Worm (Caenorhabditis elegans) whole organism, young adult: ENCODE results near the gene txdc-12.2.

ENCODE experiments used
- B0019.2 ChIP-seq: fragments of 200-800 bp; sonication (Bioruptor generic); conservative IDR thresholded peaks from 2 replicates; pipeline ENCODE4 v1.3.6; 2022; ENCODE audit warnings: missing genetic modification reagents, missing genetic modification characterization, missing compliant biosample characterization
- B0035.1 ChIP-seq: sonication (generic microtip); optimal IDR thresholded peaks from 2 replicates; lab custom pipeline; 2016; ENCODE audit warnings: missing genetic modification characterization, mild to moderate bottlenecking, missing compliant biosample characterization, missing genotype, missing genetic modification reagents
- C06A6.2 ChIP-seq: fragments of 200-800 bp; sonication (Bioruptor generic); conservative IDR thresholded peaks from 2 replicates; pipeline ENCODE4 v1.3.6; 2022; ENCODE audit warnings: missing genetic modification characterization, missing compliant biosample characterization
- F37B4.10 ChIP-seq: fragments of 200-800 bp; sonication (Bioruptor generic); IDR thresholded peaks from 2 replicates; pipeline ENCODE4 v1.3.6; 2022; ENCODE audit warnings: missing genetic modification characterization, missing compliant biosample characterization
- F39B2.1 ChIP-seq: fragments of 200-800 bp; sonication (Bioruptor generic); IDR thresholded peaks from 2 replicates; pipeline ENCODE4 v1.3.6; 2022; ENCODE audit warnings: missing genetic modification reagents, missing genetic modification characterization, missing compliant biosample characterization
- F49E8.2 ChIP-seq: sonication (generic microtip); optimal IDR thresholded peaks from 3 replicates; lab custom pipeline; 2017; ENCODE audit warnings: missing genetic modification characterization, mild to moderate bottlenecking, missing compliant biosample characterization, antibody characterized with exemption, moderate library complexity; ENCODE audit not compliant: insufficient read depth
- F52B5.7 ChIP-seq: sonication (generic microtip); optimal IDR thresholded peaks from 2 replicates; lab custom pipeline; 2016; ENCODE audit warnings: mild to moderate bottlenecking, missing genetic modification characterization, missing compliant biosample characterization
- F57A8.1 ChIP-seq: fragments of 200-800 bp; sonication (Bioruptor generic); optimal IDR thresholded peaks from 2 replicates; lab custom pipeline; 2018; ENCODE audit warnings: mild to moderate bottlenecking, missing genetic modification characterization, moderate library complexity, missing compliant biosample characterization
- T26A5.8 ChIP-seq: sonication (generic microtip); optimal IDR thresholded peaks from 2 replicates; lab custom pipeline; 2016; ENCODE audit warnings: missing genetic modification characterization, missing compliant biosample characterization
- Y53F4B.3 ChIP-seq: fragments of 200-800 bp; sonication (Bioruptor generic); IDR thresholded peaks from 2 replicates; pipeline ENCODE4 v1.3.6; 2022; ENCODE audit warnings: missing genetic modification reagents, missing genetic modification characterization, missing compliant biosample characterization
- Y53G8AR.9 ChIP-seq: fragments of 200-800 bp; sonication (Bioruptor generic); conservative IDR thresholded peaks from 2 replicates; pipeline ENCODE4 v1.3.6; 2022; ENCODE audit warnings: missing genetic modification reagents, missing genetic modification characterization, missing compliant biosample characterization
- ZK185.1 ChIP-seq: sonication (generic microtip); optimal IDR thresholded peaks from 2 replicates; lab custom pipeline; 2016; ENCODE audit warnings: mild to moderate bottlenecking, missing genetic modification characterization, missing compliant biosample characterization; ENCODE audit not compliant: poor library complexity, severe bottlenecking
- akir-1 ChIP-seq: fragments of 200-800 bp; sonication (Bioruptor generic); optimal IDR thresholded peaks from 2 replicates; lab custom pipeline; 2018; ENCODE audit warnings: mild to moderate bottlenecking, missing genetic modification characterization, moderate library complexity, missing compliant biosample characterization
- ama-1 ChIP-seq, 3 experiments: fragments of 150-350 bp in 1 of 3; sonication (generic microtip) in 2 of 3; optimal IDR thresholded peaks; 2 replicates each; lab custom pipeline; 2014 to 2018; ENCODE audit warnings: missing biosample characterization in 2 of 3, missing genetic modification characterization in 2 of 3, missing genetic modification reagents in 2 of 3
- aptf-2 ChIP-seq: fragments of 200-800 bp; sonication (Bioruptor generic); conservative IDR thresholded peaks from 2 replicates; pipeline ENCODE4 v1.3.6; 2022; ENCODE audit warnings: missing genetic modification reagents, missing genetic modification characterization, missing compliant biosample characterization
- bed-2 ChIP-seq: fragments of 200-800 bp; sonication (Bioruptor generic); IDR thresholded peaks from 2 replicates; pipeline ENCODE4 v1.3.6; 2022; ENCODE audit warnings: missing genetic modification reagents, missing genetic modification characterization, missing compliant biosample characterization
- cebp-2 ChIP-seq: fragments of 200-800 bp; sonication (Bioruptor generic); IDR thresholded peaks from 2 replicates; pipeline ENCODE4 v1.3.6; 2022; ENCODE audit warnings: missing genetic modification characterization, missing compliant biosample characterization
- ceh-100 ChIP-seq: fragments of 200-800 bp; sonication (Bioruptor generic); IDR thresholded peaks from 2 replicates; pipeline ENCODE4 v1.3.6; 2022; ENCODE audit warnings: missing genetic modification reagents, missing genetic modification characterization, missing compliant biosample characterization
- ceh-79 ChIP-seq: sonication (generic microtip); optimal IDR thresholded peaks from 2 replicates; lab custom pipeline; 2017; ENCODE audit warnings: mild to moderate bottlenecking, missing genetic modification characterization, missing compliant biosample characterization
- chd-7 ChIP-seq: sonication (generic microtip); optimal IDR thresholded peaks from 2 replicates; lab custom pipeline; 2016; ENCODE audit warnings: mild to moderate bottlenecking, missing genetic modification characterization, moderate library complexity, missing compliant biosample characterization
- egl-44 ChIP-seq: fragments of 200-800 bp; sonication (Bioruptor generic); IDR thresholded peaks from 2 replicates; pipeline ENCODE4 v1.3.6; 2022; ENCODE audit warnings: missing genetic modification reagents, missing genetic modification characterization, missing compliant biosample characterization
- hrde-1 ChIP-seq: sonication (generic microtip); optimal IDR thresholded peaks from 2 replicates; lab custom pipeline; 2016; ENCODE audit warnings: missing genetic modification characterization, mild to moderate bottlenecking, missing compliant biosample characterization, moderate library complexity, missing genotype, missing genetic modification reagents, borderline replicate concordance
- lag-1 ChIP-seq: fragments of 200-800 bp; sonication (Bioruptor generic); IDR thresholded peaks from 2 replicates; pipeline ENCODE4 v1.3.6; 2022; ENCODE audit warnings: missing genetic modification reagents, missing genetic modification characterization, missing compliant biosample characterization
- lin-26 ChIP-seq: fragments of 200-800 bp; sonication (Bioruptor generic); IDR thresholded peaks from 2 replicates; pipeline ENCODE4 v1.3.6; 2022; ENCODE audit warnings: missing genetic modification reagents, missing genetic modification characterization, missing compliant biosample characterization
- lin-35 ChIP-seq, 3 experiments: fragments of 150-350 bp in 2 of 3; sonication (generic microtip) in 1 of 3; optimal IDR thresholded peaks; 2 replicates each; lab custom pipeline; 2014 to 2018; ENCODE audit warnings: missing biosample characterization in 3 of 3, missing genetic modification characterization in 3 of 3, missing genetic modification reagents in 3 of 3
- lin-40 ChIP-seq: sonication (generic microtip); optimal IDR thresholded peaks from 2 replicates; lab custom pipeline; 2016; ENCODE audit warnings: missing genetic modification characterization, mild to moderate bottlenecking, missing compliant biosample characterization, missing genotype, missing genetic modification reagents
- mcd-1 ChIP-seq: fragments of 200-800 bp; sonication (Bioruptor generic); IDR thresholded peaks from 2 replicates; pipeline ENCODE4 v1.3.6; 2022; ENCODE audit warnings: missing genetic modification reagents, missing genetic modification characterization, missing compliant biosample characterization
- mel-28 ChIP-seq: sonication (generic microtip); optimal IDR thresholded peaks from 2 replicates; lab custom pipeline; 2016; ENCODE audit warnings: borderline replicate concordance, mild to moderate bottlenecking, missing genetic modification characterization, missing compliant biosample characterization
- nfya-1 ChIP-seq: sonication (generic microtip); optimal IDR thresholded peaks from 2 replicates; lab custom pipeline; 2017; ENCODE audit warnings: antibody characterized with exemption, missing compliant biosample characterization, missing genetic modification characterization, borderline replicate concordance; ENCODE audit not compliant: insufficient read depth
- nhr-120 ChIP-seq: fragments of 200-800 bp; sonication (Bioruptor generic); IDR thresholded peaks from 2 replicates; pipeline ENCODE4 v1.3.6; 2022; ENCODE audit warnings: missing genetic modification characterization, missing compliant biosample characterization
- nhr-80 ChIP-seq: sonication (generic microtip); optimal IDR thresholded peaks from 2 replicates; lab custom pipeline; 2016; ENCODE audit warnings: missing genetic modification characterization, missing compliant biosample characterization
- pbrm-1 ChIP-seq: fragments of 200-800 bp; sonication (Bioruptor generic); IDR thresholded peaks from 2 replicates; pipeline ENCODE4 v1.3.6; 2022; ENCODE audit warnings: missing genetic modification reagents, missing genetic modification characterization, missing compliant biosample characterization
- rpc-1 ChIP-seq, 2 experiments: fragments of 150-350 bp in 1 of 2; sonication (generic microtip) in 1 of 2; optimal IDR thresholded peaks; 2 replicates each; lab custom pipeline; 2014 to 2018; ENCODE audit warnings: missing biosample characterization in 1 of 2, missing genetic modification characterization in 1 of 2, missing genetic modification reagents in 1 of 2, missing genotype in 1 of 2
- snpc-1.1 ChIP-seq: sonication (generic microtip); optimal IDR thresholded peaks from 2 replicates; lab custom pipeline; 2017; ENCODE audit warnings: missing genetic modification characterization, mild to moderate bottlenecking, missing compliant biosample characterization, antibody characterized with exemption, moderate library complexity, missing genotype, missing genetic modification reagents; ENCODE audit not compliant: insufficient read depth
- sptf-2 ChIP-seq: fragments of 200-800 bp; sonication (Bioruptor generic); optimal IDR thresholded peaks from 2 replicates; lab custom pipeline; 2018; ENCODE audit warnings: mild to moderate bottlenecking, missing genetic modification characterization, missing compliant biosample characterization
- unc-62 ChIP-seq: fragments of 150-350 bp; optimal IDR thresholded peaks from 2 replicates; lab custom pipeline; 2014; ENCODE audit warnings: missing biosample characterization, missing genetic modification reagents, missing genetic modification characterization
- zfh-2 ChIP-seq: fragments of 200-800 bp; sonication (Bioruptor generic); conservative IDR thresholded peaks from 2 replicates; pipeline ENCODE4 v1.3.6; 2022; ENCODE audit warnings: missing genetic modification reagents, missing genetic modification characterization, missing compliant biosample characterization
- ztf-6 ChIP-seq: fragments of 200-800 bp; sonication (Bioruptor generic); IDR thresholded peaks from 2 replicates; pipeline ENCODE4 v1.3.6; 2022; ENCODE audit warnings: missing genetic modification reagents, missing genetic modification characterization, missing compliant biosample characterization

txdc-12.2 gene

DNA sequence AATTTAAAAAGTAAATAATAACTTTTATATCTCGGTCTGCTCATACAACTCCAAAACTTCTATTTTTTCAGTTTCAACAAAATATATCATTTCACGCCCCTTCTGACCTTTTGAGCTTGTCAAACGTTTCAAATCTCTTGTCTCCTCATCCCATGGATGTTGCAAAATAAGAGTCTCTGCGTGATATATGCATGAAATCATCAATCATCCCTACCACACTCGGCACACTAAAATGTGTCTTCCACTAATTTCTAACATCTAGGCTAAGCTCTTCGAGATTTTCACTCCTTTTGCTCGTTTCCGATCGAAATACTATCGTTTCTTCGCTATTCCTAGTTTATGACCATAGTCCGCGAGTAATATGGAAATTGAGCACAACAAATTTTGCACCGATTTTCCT lies 24.8 kb downstream of the txdc-12.2 start:
- TF ChIP-seq lag-1 (GFP tag; lab: Robert Waterston, UW) = no peak
- no peak for TF ChIP-seq ama-1 (optimal IDR thresholded peaks at IDR 0.05; lab: Kevin White, UChicago)
- TF ChIP-seq ama-1 (GFP tag; optimal IDR thresholded peaks at IDR 0.05; lab: Kevin White, UChicago) = no peak
- TF ChIP-seq zfh-2 (GFP tag; lab: Robert Waterston, UW) = no peak

- no peak for TF ChIP-seq rpc-1 (optimal IDR thresholded peaks at IDR 0.05; lab: Kevin White, UChicago)
- TF ChIP-seq rpc-1 (tag; optimal IDR thresholded peaks at IDR 0.05; lab: Kevin White, UChicago) = no peak
- TF ChIP-seq ceh-100 = no peak
- no peak for TF ChIP-seq sptf-2 (GFP tag; lab: Kevin White, UChicago)
- no peak for TF ChIP-seq hrde-1 (tag; lab: Kevin White, UChicago)
- no peak for TF ChIP-seq lin-26 (GFP tag; lab: Robert Waterston, UW)
- TF ChIP-seq ztf-6 = no peak
- no peak for TF ChIP-seq nfya-1 (tag; lab: Kevin White, UChicago)
- no peak for TF ChIP-seq F52B5.7 (tag; lab: Kevin White, UChicago)
- TF ChIP-seq chd-7 (tag; lab: Kevin White, UChicago) = no peak
- TF ChIP-seq F57A8.1 = no peak
- no peak for TF ChIP-seq Y53F4B.3 (GFP tag; lab: Robert Waterston, UW)
- no peak for TF ChIP-seq ceh-79 (tag; lab: Kevin White, UChicago)
- TF ChIP-seq snpc-1.1 (tag; lab: Kevin White, UChicago) = no peak
- no peak for TF ChIP-seq F39B2.1 (GFP tag; lab: Robert Waterston, UW)
- no peak for TF ChIP-seq zfh-2 (GFP tag; lab: Robert Waterston, UW)
- no peak for TF ChIP-seq pbrm-1 (GFP tag; lab: Robert Waterston, UW)
- no peak for TF ChIP-seq ZK185.1 (tag; lab: Kevin White, UChicago)
- no peak for TF ChIP-seq F49E8.2 (tag; lab: Kevin White, UChicago)
- TF ChIP-seq Y53G8AR.9 (GFP tag; lab: Robert Waterston, UW) = no peak
- TF ChIP-seq, all 124 proteins: peak for 0
Observed at ce11 chrX:2105310-2105709, 31.1 kb downstream of the txdc-12.2 start, which contains the start of gene F53B1.3. TSS of gene F53B1.3 (plus strand) at chrX:2105610.

DNA sequence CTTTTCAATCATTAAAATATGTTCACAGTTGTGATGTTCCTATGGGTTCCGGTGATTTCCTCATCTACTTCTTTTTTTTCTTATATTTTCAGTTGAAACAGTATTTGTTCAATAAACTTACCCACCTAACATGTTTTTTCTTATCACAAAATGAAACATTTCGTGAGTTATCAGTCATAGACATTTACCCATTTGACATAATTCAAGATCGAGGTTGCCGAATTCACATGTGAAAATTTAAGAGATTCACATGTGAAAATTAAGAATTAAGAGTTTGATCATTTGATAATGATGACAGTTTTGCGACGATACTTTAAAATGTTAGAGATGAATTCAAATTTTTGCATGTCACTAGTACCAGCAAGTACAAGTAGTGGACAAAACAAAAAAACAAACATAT lies 33.2 kb downstream of the txdc-12.2 start:
- TF ChIP-seq unc-62 = peak; percentile 44
- no peak for TF ChIP-seq T26A5.8
- no peak for TF ChIP-seq mel-28 (tag; lab: Kevin White, UChicago)
- no peak for TF ChIP-seq mcd-1 (GFP tag; lab: Robert Waterston, UW)
- no peak for TF ChIP-seq bed-2 (GFP tag; lab: Robert Waterston, UW)
- TF ChIP-seq lin-40 (tag; lab: Kevin White, UChicago) = no peak
- no peak for TF ChIP-seq egl-44 (GFP tag; lab: Robert Waterston, UW)
- no peak for TF ChIP-seq akir-1
- TF ChIP-seq nhr-80 (tag; lab: Kevin White, UChicago) = peak; percentile 48

DNA sequence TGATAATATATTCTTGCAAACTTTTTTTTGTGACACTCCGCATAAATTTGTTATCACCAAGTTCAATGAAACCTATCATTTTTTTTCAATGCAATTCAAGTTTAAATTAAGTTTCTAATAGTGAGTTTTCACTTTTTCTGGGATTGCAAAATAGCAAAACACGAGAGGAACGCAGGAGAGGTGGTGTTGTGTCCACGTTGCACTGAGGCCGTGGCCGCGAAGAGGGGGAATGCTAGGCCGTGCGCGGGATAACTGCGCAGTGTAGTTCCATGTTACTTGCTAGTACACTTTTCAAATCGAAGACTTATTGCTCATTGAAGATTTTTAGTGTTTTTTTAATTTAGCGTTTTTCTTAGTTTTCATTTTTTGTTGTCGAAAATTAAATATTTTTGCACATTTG lies 33.9 kb downstream of the txdc-12.2 start:
- TF ChIP-seq F39B2.1 (GFP tag; lab: Robert Waterston, UW) = no peak
- TF ChIP-seq cebp-2 (GFP tag; lab: Robert Waterston, UW) = no peak
- TF ChIP-seq C06A6.2 (GFP tag; lab: Robert Waterston, UW) = no peak
- TF ChIP-seq pbrm-1 (GFP tag; lab: Robert Waterston, UW) = no peak
- TF ChIP-seq lin-40 (tag; lab: Kevin White, UChicago) = no peak
- no peak for TF ChIP-seq lin-35 (GFP tag; optimal IDR thresholded peaks at IDR 0.05; lab: Kevin White, UChicago)
- no peak for TF ChIP-seq chd-7 (tag; lab: Kevin White, UChicago)
- no peak for TF ChIP-seq F37B4.10 (GFP tag; lab: Robert Waterston, UW)
- TF ChIP-seq ceh-100 = no peak
- TF ChIP-seq B0035.1 = no peak
- no peak for TF ChIP-seq nhr-120 (GFP tag; lab: Robert Waterston, UW)
- TF ChIP-seq B0019.2 = no peak
- TF ChIP-seq aptf-2 = no peak
